Worm (Caenorhabditis elegans): ENCODE measurements around the gene moa-1.

The moa-1 gene

DNA sequence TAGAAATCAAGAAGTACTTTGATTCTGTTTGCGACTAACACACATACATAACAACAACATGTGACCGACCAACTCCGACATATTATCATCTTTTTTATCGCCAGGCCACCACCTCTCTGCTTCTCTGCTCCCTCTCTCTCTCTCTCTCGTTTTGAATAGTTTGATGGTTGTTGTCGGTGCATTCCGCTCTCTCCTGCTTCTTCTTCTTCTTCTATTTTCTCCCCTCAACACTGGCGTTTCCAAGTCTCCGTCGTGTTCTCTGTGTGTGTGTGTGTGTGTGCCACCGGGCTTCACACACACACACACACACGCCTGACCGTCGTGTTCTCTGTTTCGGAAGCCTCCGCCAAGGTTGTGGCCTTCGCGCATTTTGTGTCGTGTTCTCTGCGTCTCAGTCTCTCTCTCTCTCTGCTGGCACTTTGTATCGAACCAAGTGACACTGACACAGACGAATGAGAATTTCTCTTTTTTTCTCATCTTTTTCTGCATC lies 44.6 kb downstream of the moa-1 start (continued):
- TF ChIP-seq fkh-8 (tag; optimal IDR thresholded peaks at IDR 0.05) (peak; percentile 96), ceh-90 (tag; optimal IDR thresholded peaks at IDR 0.05) (no peak), xbp-1 (tag; optimal IDR thresholded peaks at IDR 0.05) (peak; percentile 94), unc-130 (tag; optimal IDR thresholded peaks at IDR 0.05) (peak; percentile 97), ceh-63 (GFP tag; optimal IDR thresholded peaks at IDR 0.05) (no peak), ets-5 (GFP tag; IDR thresholded peaks at IDR 0.05) (no peak), ceh-8 (GFP tag; optimal IDR thresholded peaks at IDR 0.05) (peak; percentile 66), rnt-1 (tag; optimal IDR thresholded peaks at IDR 0.05) (peak; percentile 94), C34B4.2 (tag; optimal IDR thresholded peaks at IDR 0.05) (peak; percentile 47), ama-1 (optimal IDR thresholded peaks at IDR 0.05) (peak; percentile 30), nhr-11 (tag; optimal IDR thresholded peaks at IDR 0.05) (peak; percentile 95), sox-4 (tag; optimal IDR thresholded peaks at IDR 0.05) (peak; percentile 94), fkh-10 (GFP tag; optimal IDR thresholded peaks at IDR 0.05) (peak; percentile 94)

ce11 chrIII:1923419-1924318 lies 46.0 kb downstream of the moa-1 start:
- TF ChIP-seq mep-1 (tag; optimal IDR thresholded peaks at IDR 0.05) = peak; percentile 60
- no peak for TF ChIP-seq ets-5 (GFP tag; IDR thresholded peaks at IDR 0.05)
- peak; percentile 79 for TF ChIP-seq xbp-1 (tag; optimal IDR thresholded peaks at IDR 0.05)
- TF ChIP-seq fkh-8 (tag; optimal IDR thresholded peaks at IDR 0.05) = peak; percentile 97
- no peak for TF ChIP-seq hlh-17 (GFP tag; optimal IDR thresholded peaks at IDR 0.05; ENCODE audit: borderline replicate concordance)
- peak; percentile 31 for TF ChIP-seq F16B12.6 (tag; optimal IDR thresholded peaks at IDR 0.05)
- TF ChIP-seq nhr-84 (tag; optimal IDR thresholded peaks at IDR 0.05) = no peak
- TF ChIP-seq hpl-2 (GFP tag; optimal IDR thresholded peaks at IDR 0.05) = no peak
- TF ChIP-seq lin-15B (tag; optimal IDR thresholded peaks at IDR 0.05) = peak; percentile 5
- peak; percentile 74 for TF ChIP-seq nhr-11 (tag; optimal IDR thresholded peaks at IDR 0.05)
- no peak for TF ChIP-seq nhr-12 (tag; optimal IDR thresholded peaks at IDR 0.05)
- peak; percentile 99 for TF ChIP-seq ceh-8 (GFP tag; optimal IDR thresholded peaks at IDR 0.05)
- TF ChIP-seq tbx-2 (tag; optimal IDR thresholded peaks at IDR 0.05) = peak; percentile 97
- peak; percentile 59 to 65 (median 63) for TF ChIP-seq dpl-1 (GFP tag; optimal IDR thresholded peaks at IDR 0.05)
- peak; percentile 74 to 84 for TF ChIP-seq efl-1 (optimal IDR thresholded peaks at IDR 0.05)
- peak; percentile 48 to 95 for TF ChIP-seq efl-1 (GFP tag; optimal IDR thresholded peaks at IDR 0.05 in 1 of 2)
- TF ChIP-seq lir-3 (tag; optimal IDR thresholded peaks at IDR 0.05; ENCODE audit: poor library complexity) = peak; percentile 59
- peak; percentile 51 for TF ChIP-seq C04F5.9 (tag; optimal IDR thresholded peaks at IDR 0.05)
- TF ChIP-seq unc-130 (tag; optimal IDR thresholded peaks at IDR 0.05) = peak; percentile 56
- peak; percentile 84 for TF ChIP-seq sox-4 (tag; optimal IDR thresholded peaks at IDR 0.05)
- no peak for TF ChIP-seq ces-1 (GFP tag; optimal IDR thresholded peaks at IDR 0.05)
- TF ChIP-seq sptf-1 (tag; optimal IDR thresholded peaks at IDR 0.05) = no peak
- peak; percentile 86 for TF ChIP-seq fos-1 (tag; optimal IDR thresholded peaks at IDR 0.05)
- peak; percentile 94 for TF ChIP-seq rnt-1 (tag; optimal IDR thresholded peaks at IDR 0.05)
- peak; percentile 49 to 82 for TF ChIP-seq lin-35 (GFP tag; optimal IDR thresholded peaks at IDR 0.05)
- TF ChIP-seq isw-1 (GFP tag; IDR thresholded peaks at IDR 0.05) = peak; percentile 62
- TF ChIP-seq nhr-85 (tag) = peak; percentile 100
- peak; percentile 94 for TF ChIP-seq egl-27 (tag; optimal IDR thresholded peaks at IDR 0.05)
- TF ChIP-seq ztf-4 (tag; optimal IDR thresholded peaks at IDR 0.05) = peak; percentile 75
- peak; percentile 74 for TF ChIP-seq C16A3.4 (tag; optimal IDR thresholded peaks at IDR 0.05)
- peak; percentile 56 to 83 (median 82) for TF ChIP-seq ceh-82 (tag; optimal IDR thresholded peaks at IDR 0.05)
- peak; percentile 70 for TF ChIP-seq vab-15 (tag; optimal IDR thresholded peaks at IDR 0.05)
- TF ChIP-seq pag-3 (tag; optimal IDR thresholded peaks at IDR 0.05; ENCODE audit: borderline replicate concordance, insufficient read depth) = no peak
- peak; percentile 82 for TF ChIP-seq egl-13 (tag; optimal IDR thresholded peaks at IDR 0.05)
- TF ChIP-seq nhr-77 (tag; optimal IDR thresholded peaks at IDR 0.05) = peak; percentile 89
- TF ChIP-seq fkh-10 (GFP tag; optimal IDR thresholded peaks at IDR 0.05) = peak; percentile 92
- TF ChIP-seq sup-37 (GFP tag; optimal IDR thresholded peaks at IDR 0.05) = peak; percentile 67
- no peak for TF ChIP-seq tlp-1 (tag; optimal IDR thresholded peaks at IDR 0.05)
- peak; percentile 99 for TF ChIP-seq nhr-20 (tag; optimal IDR thresholded peaks at IDR 0.05)
- TF ChIP-seq Y116A8C.19 (tag; optimal IDR thresholded peaks at IDR 0.05; ENCODE audit: borderline replicate concordance) = no peak
- TF ChIP-seq C34B4.2 (tag; optimal IDR thresholded peaks at IDR 0.05) = no peak
- peak; percentile 60 for TF ChIP-seq zip-4 (GFP tag; optimal IDR thresholded peaks at IDR 0.05)
- peak; percentile 78 for TF ChIP-seq mef-2 (tag; optimal IDR thresholded peaks at IDR 0.05)
- TF ChIP-seq pqm-1 (tag; optimal IDR thresholded peaks at IDR 0.05) = no peak
